Worm (Caenorhabditis elegans) whole organism, L3 larva: Measurements from ENCODE around the gene lgc-5.

Experiments
- R02D3.7 ChIP-seq: fragments of 150-350 bp; optimal IDR thresholded peaks from 2 replicates; lab custom pipeline; 2014; ENCODE audit warnings: missing biosample characterization, missing genetic modification characterization
- ZK546.5 ChIP-seq: sonication (generic microtip); optimal IDR thresholded peaks from 2 replicates; lab custom pipeline; 2017; ENCODE audit warnings: missing biosample characterization, missing genetic modification characterization
- nhr-28 ChIP-seq: fragments of 150-350 bp; optimal IDR thresholded peaks from 2 replicates; lab custom pipeline; 2014; ENCODE audit warnings: missing biosample characterization, missing genetic modification characterization
- pqm-1 ChIP-seq: fragments of 150-350 bp; optimal IDR thresholded peaks from 2 replicates; lab custom pipeline; 2017; ENCODE audit warnings: missing biosample characterization, missing genetic modification characterization, inconsistent platforms
- snpc-4 ChIP-seq: fragments of 150-350 bp; optimal IDR thresholded peaks from 2 replicates; lab custom pipeline; 2014; ENCODE audit warnings: missing biosample characterization, missing genetic modification characterization
- zag-1 ChIP-seq: fragments of 150-350 bp; optimal IDR thresholded peaks from 2 replicates; lab custom pipeline; 2014; ENCODE audit warnings: missing biosample characterization, missing genetic modification characterization
- ztf-11 ChIP-seq: fragments of 150-350 bp; optimal IDR thresholded peaks from 2 replicates; lab custom pipeline; 2014; ENCODE audit warnings: missing biosample characterization, missing genetic modification characterization

- no peak for TF ChIP-seq ztf-11 (tag; lab: Kevin White, UChicago)
- TF ChIP-seq snpc-4 (tag; lab: Kevin White, UChicago): no peak
- no peak for TF ChIP-seq zag-1 (tag; lab: Kevin White, UChicago)
- TF ChIP-seq ZK546.5: no peak
- no peak for TF ChIP-seq nhr-28
- no peak for TF ChIP-seq pqm-1
- no peak for TF ChIP-seq R02D3.7
These were observed 43.2 kb downstream of the lgc-5 start for ce11 chrIV:8385662-8386061.
